Worm (Caenorhabditis elegans) whole organism, L2 larva: Measurements from ENCODE around the gene ace-3.

Experiments used
- C34F6.9 ChIP-seq: fragments of 150-350 bp; optimal IDR thresholded peaks from 2 replicates; lab custom pipeline; 2014; ENCODE audit warnings: missing biosample characterization, missing genetic modification characterization
- R02D3.7 ChIP-seq: fragments of 150-350 bp; optimal IDR thresholded peaks from 2 replicates; lab custom pipeline; 2014; ENCODE audit warnings: missing biosample characterization, missing genetic modification characterization
- alr-1 ChIP-seq: fragments of 150-350 bp; optimal IDR thresholded peaks from 2 replicates; lab custom pipeline; 2014; ENCODE audit warnings: missing biosample characterization, missing genetic modification characterization
- ama-1 ChIP-seq: fragments of 150-350 bp; optimal IDR thresholded peaks from 2 replicates; lab custom pipeline; 2018; ENCODE audit warnings: inconsistent platforms
- blmp-1 ChIP-seq: sonication (generic microtip); optimal IDR thresholded peaks from 2 replicates; lab custom pipeline; 2017; ENCODE audit warnings: missing genetic modification characterization, mild to moderate bottlenecking, missing compliant biosample characterization, antibody characterized with exemption, moderate library complexity; ENCODE audit not compliant: insufficient read depth
- ceh-16 ChIP-seq: fragments of 150-350 bp; optimal IDR thresholded peaks from 2 replicates; lab custom pipeline; 2014; ENCODE audit warnings: missing biosample characterization, missing genetic modification characterization
- ceh-82 ChIP-seq: fragments of 150-350 bp; optimal IDR thresholded peaks from 2 replicates; lab custom pipeline; 2014; ENCODE audit warnings: missing biosample characterization, missing genetic modification characterization
- crh-2 ChIP-seq: sonication (generic microtip); optimal IDR thresholded peaks from 2 replicates; lab custom pipeline; 2017; ENCODE audit warnings: missing biosample characterization, missing genetic modification characterization
- dmd-4 ChIP-seq: sonication (generic microtip); optimal IDR thresholded peaks from 2 replicates; lab custom pipeline; 2017; ENCODE audit warnings: missing biosample characterization, missing genetic modification characterization
- egl-27 ChIP-seq: sonication (generic microtip); optimal IDR thresholded peaks from 3 replicates; lab custom pipeline; 2017; ENCODE audit warnings: missing biosample characterization, missing genetic modification reagents, missing genetic modification characterization
- elt-1 ChIP-seq: fragments of 150-350 bp; optimal IDR thresholded peaks from 2 replicates; lab custom pipeline; 2014; ENCODE audit warnings: missing biosample characterization, missing genetic modification characterization
- elt-3 ChIP-seq: sonication (generic microtip); optimal IDR thresholded peaks from 2 replicates; lab custom pipeline; 2017; ENCODE audit warnings: missing biosample characterization, missing genetic modification characterization
- fos-1 ChIP-seq: fragments of 150-350 bp; optimal IDR thresholded peaks from 2 replicates; lab custom pipeline; 2014; ENCODE audit warnings: missing biosample characterization, missing genetic modification characterization
- lin-39 ChIP-seq: fragments of 150-350 bp; optimal IDR thresholded peaks from 2 replicates; lab custom pipeline; 2014; ENCODE audit warnings: missing biosample characterization, missing genetic modification reagents, missing genetic modification characterization
- lsy-2 ChIP-seq, 2 experiments: fragments of 150-350 bp in 1 of 2; sonication (generic microtip) in 1 of 2; optimal IDR thresholded peaks; 2 replicates each; lab custom pipeline; 2014 to 2017; ENCODE audit warnings: missing biosample characterization in 2 of 2, missing genetic modification characterization in 2 of 2
- mab-5 ChIP-seq: fragments of 150-350 bp; optimal IDR thresholded peaks from 2 replicates; lab custom pipeline; 2014; ENCODE audit warnings: missing biosample characterization, missing genetic modification characterization
- mdl-1 ChIP-seq, 2 experiments: fragments of 150-350 bp in 1 of 2; sonication (generic microtip) in 1 of 2; optimal IDR thresholded peaks; 2 replicates each; lab custom pipeline; 2017; ENCODE audit warnings: missing biosample characterization in 2 of 2, missing genetic modification characterization in 2 of 2
- nhr-11 ChIP-seq: fragments of 150-350 bp; optimal IDR thresholded peaks from 2 replicates; lab custom pipeline; 2014; ENCODE audit warnings: missing biosample characterization, missing genetic modification characterization
- nhr-12 ChIP-seq: fragments of 150-350 bp; optimal IDR thresholded peaks from 2 replicates; lab custom pipeline; 2014; ENCODE audit warnings: missing biosample characterization, missing genetic modification characterization
- nhr-129 ChIP-seq: fragments of 150-350 bp; optimal IDR thresholded peaks from 2 replicates; lab custom pipeline; 2014; ENCODE audit warnings: missing biosample characterization, missing genetic modification characterization
- nhr-21 ChIP-seq: fragments of 150-350 bp; optimal IDR thresholded peaks from 2 replicates; lab custom pipeline; 2014; ENCODE audit warnings: missing biosample characterization, missing genetic modification characterization
- nhr-23 ChIP-seq: fragments of 150-350 bp; optimal IDR thresholded peaks from 2 replicates; lab custom pipeline; 2014; ENCODE audit warnings: missing biosample characterization, missing genetic modification reagents, missing genetic modification characterization
- nhr-25 ChIP-seq: fragments of 150-350 bp; sonication (generic microtip); optimal IDR thresholded peaks from 3 replicates; lab custom pipeline; 2014; ENCODE audit warnings: missing biosample characterization, missing genetic modification characterization
- nhr-77 ChIP-seq: fragments of 150-350 bp; optimal IDR thresholded peaks from 2 replicates; lab custom pipeline; 2014; ENCODE audit warnings: missing biosample characterization, missing genetic modification characterization
- peb-1 ChIP-seq: fragments of 150-350 bp; optimal IDR thresholded peaks from 2 replicates; lab custom pipeline; 2014; ENCODE audit warnings: missing biosample characterization, missing genetic modification characterization
- sem-4 ChIP-seq: fragments of 150-350 bp; optimal IDR thresholded peaks from 2 replicates; lab custom pipeline; 2014; ENCODE audit warnings: missing biosample characterization, missing genetic modification reagents, missing genetic modification characterization
- sma-3 ChIP-seq: sonication (generic microtip); optimal IDR thresholded peaks from 2 replicates; lab custom pipeline; 2016; ENCODE audit warnings: missing genetic modification reagents, missing genetic modification characterization, missing compliant biosample characterization
- sma-9 ChIP-seq, 2 experiments: fragments of 150-350 bp in 1 of 2; sonication (generic microtip) in 1 of 2; optimal IDR thresholded peaks; 2 replicates each; lab custom pipeline; 2014 to 2016; ENCODE audit warnings: missing genetic modification characterization in 2 of 2, mild to moderate bottlenecking in 1 of 2, missing biosample characterization in 1 of 2, missing compliant biosample characterization in 1 of 2, missing genetic modification reagents in 1 of 2, moderate library complexity in 1 of 2
- snpc-4 ChIP-seq: fragments of 150-350 bp; optimal IDR thresholded peaks from 2 replicates; lab custom pipeline; 2014; ENCODE audit warnings: missing biosample characterization, missing genetic modification characterization
- unc-39 ChIP-seq: fragments of 150-350 bp; optimal IDR thresholded peaks from 2 replicates; lab custom pipeline; 2014; ENCODE audit warnings: missing biosample characterization, missing genetic modification characterization
- unc-55 ChIP-seq: fragments of 150-350 bp; sonication (generic microtip); optimal IDR thresholded peaks from 3 replicates; lab custom pipeline; 2014; ENCODE audit warnings: missing biosample characterization, missing genetic modification reagents, missing genetic modification characterization
- unc-62 ChIP-seq: fragments of 150-350 bp; optimal IDR thresholded peaks from 2 replicates; lab custom pipeline; 2014; ENCODE audit warnings: missing biosample characterization, missing genetic modification reagents, missing genetic modification characterization
- zag-1 ChIP-seq: fragments of 150-350 bp; optimal IDR thresholded peaks from 2 replicates; lab custom pipeline; 2014; ENCODE audit warnings: missing biosample characterization, missing genetic modification characterization
- ztf-1 ChIP-seq: fragments of 200-800 bp; sonication (Bioruptor generic); conservative IDR thresholded peaks from 2 replicates; pipeline ENCODE4 v1.3.6; 2022; ENCODE audit warnings: missing genetic modification characterization, missing compliant biosample characterization
- ztf-4 ChIP-seq: fragments of 150-350 bp; optimal IDR thresholded peaks from 2 replicates; lab custom pipeline; 2014; ENCODE audit warnings: missing biosample characterization, missing genetic modification characterization

The ace-3 gene

ce11 chrII:14205335-14205734 lies at the start of gene ace-3:
Gene ace-3 (plus strand): TSS chrII:14205635.
- TF ChIP-seq elt-3 (no peak), R02D3.7 (tag; lab: Kevin White, UChicago) (no peak), egl-27 (no peak), nhr-77 (tag; lab: Kevin White, UChicago) (no peak), fos-1 (tag; lab: Kevin White, UChicago) (no peak), sem-4 (tag; lab: Kevin White, UChicago) (no peak), alr-1 (tag; lab: Kevin White, UChicago) (no peak)
- TF ChIP-seq, all 48 proteins: peak for 0

- no peak for TF ChIP-seq ztf-4
- TF ChIP-seq lsy-2 (tag; optimal IDR thresholded peaks at IDR 0.05; lab: Kevin White, UChicago), result no peak
- no peak for TF ChIP-seq snpc-4 (tag; lab: Kevin White, UChicago)
- TF ChIP-seq elt-1 (tag; lab: Kevin White, UChicago), result no peak
- no peak for TF ChIP-seq nhr-23
- TF ChIP-seq zag-1 (tag; lab: Kevin White, UChicago), result no peak
- TF ChIP-seq peb-1 (tag; lab: Kevin White, UChicago), result no peak
- no peak for TF ChIP-seq mdl-1 (tag; optimal IDR thresholded peaks at IDR 0.05; lab: Kevin White, UChicago)
- TF ChIP-seq unc-62 (GFP tag; lab: Kevin White, UChicago), result no peak
- no peak for TF ChIP-seq crh-2 (tag; lab: Kevin White, UChicago)
- TF ChIP-seq mab-5 (tag; lab: Kevin White, UChicago), result no peak
- no peak for TF ChIP-seq nhr-12
- TF ChIP-seq dmd-4 (tag; lab: Kevin White, UChicago), result no peak
- TF ChIP-seq, all 48 proteins: peak for 0
Measured at ce11 chrII:14165430-14165929, 40.0 kb upstream of the ace-3 start.

- TF ChIP-seq elt-3, result no peak
- TF ChIP-seq sem-4 (tag; lab: Kevin White, UChicago), result no peak
- no peak for TF ChIP-seq R02D3.7 (tag; lab: Kevin White, UChicago)
- TF ChIP-seq alr-1 (tag; lab: Kevin White, UChicago), result no peak
- TF ChIP-seq nhr-129 (tag; lab: Kevin White, UChicago), result no peak
- TF ChIP-seq nhr-11, result no peak
- no peak for TF ChIP-seq egl-27
- TF ChIP-seq lin-39 (tag; lab: Kevin White, UChicago), result no peak
- no peak for TF ChIP-seq sma-3 (GFP tag; lab: Kevin White, UChicago)
- no peak for TF ChIP-seq mdl-1 (tag; optimal IDR thresholded peaks at IDR 0.05; lab: Kevin White, UChicago)
Measured at ce11 chrII:14171558-14171957, 33.9 kb upstream of the ace-3 start, which contains the start of gene eat-2. Gene eat-2 (minus strand): TSS chrII:14171658.

ce11 chrII:14173176-14173575 lies 32.3 kb upstream of the ace-3 start:
- no peak for TF ChIP-seq sma-9 (GFP tag; optimal IDR thresholded peaks at IDR 0.05; lab: Kevin White, UChicago)
- no peak for TF ChIP-seq sma-9 (tag; optimal IDR thresholded peaks at IDR 0.05; lab: Kevin White, UChicago)
- no peak for TF ChIP-seq blmp-1 (tag; lab: Kevin White, UChicago)
- no peak for TF ChIP-seq C34F6.9 (tag; lab: Kevin White, UChicago)
- no peak for TF ChIP-seq zag-1 (tag; lab: Kevin White, UChicago)
- TF ChIP-seq ztf-1 (GFP tag; lab: Robert Waterston, UW), result no peak
- no peak for TF ChIP-seq sem-4 (tag; lab: Kevin White, UChicago)
- no peak for TF ChIP-seq snpc-4 (tag; lab: Kevin White, UChicago)
- no peak for TF ChIP-seq ama-1 (lab: Kevin White, UChicago)
- TF ChIP-seq ceh-82 (tag; lab: Kevin White, UChicago), result no peak
- TF ChIP-seq ceh-16 (tag; lab: Kevin White, UChicago), result no peak
- TF ChIP-seq nhr-21, result no peak
- TF ChIP-seq dmd-4 (tag; lab: Kevin White, UChicago), result no peak
- TF ChIP-seq nhr-129 (tag; lab: Kevin White, UChicago), result no peak
- TF ChIP-seq lin-39 (tag; lab: Kevin White, UChicago), result no peak
- no peak for TF ChIP-seq mab-5 (tag; lab: Kevin White, UChicago)
- no peak for TF ChIP-seq sma-3 (GFP tag; lab: Kevin White, UChicago)

ce11 chrII:14175099-14175498 lies 30.3 kb upstream of the ace-3 start, which contains the start of gene Y48B6A.5:
Gene Y48B6A.5 (minus strand): TSS chrII:14175199.
- TF ChIP-seq ama-1 (lab: Kevin White, UChicago) (no peak), unc-39 (tag; lab: Kevin White, UChicago) (no peak), unc-55 (GFP tag; lab: Kevin White, UChicago) (no peak), nhr-23 (no peak), nhr-25 (tag; lab: Kevin White, UChicago) (no peak), ceh-16 (tag; lab: Kevin White, UChicago) (no peak), lsy-2 (tag; optimal IDR thresholded peaks at IDR 0.05; lab: Kevin White, UChicago) (no peak), sem-4 (tag; lab: Kevin White, UChicago) (no peak)
- TF ChIP-seq, all 48 proteins: peak for 0
